Worm (Caenorhabditis elegans): ENCODE data around the gene perm-3.

Gene perm-3

DNA sequence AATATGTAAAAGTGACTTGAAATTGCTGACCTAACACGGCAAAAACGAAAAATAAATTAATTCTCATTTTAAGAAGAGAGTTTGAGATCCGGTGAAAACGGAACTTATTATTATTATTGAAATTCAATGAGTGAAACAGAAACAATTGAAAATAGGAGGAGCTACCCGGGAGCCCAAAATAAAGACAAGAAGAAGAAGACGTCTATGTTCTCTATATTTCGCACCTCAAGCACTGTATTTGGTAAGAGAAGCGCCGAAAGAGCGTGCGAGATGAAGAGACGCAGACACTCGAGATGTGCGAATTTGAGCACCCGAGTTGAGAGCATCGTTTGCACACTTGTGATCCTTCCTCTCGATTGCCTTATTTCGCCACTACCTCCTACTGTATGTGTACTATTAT lies 21.1 kb upstream of the perm-3 start, which contains the start of gene spp-7:
spp-7 (minus strand) TSS at position 101 of the 400 bp plus-strand sequence.
- no peak for TF ChIP-seq lin-39 (tag; optimal IDR thresholded peaks at IDR 0.05)
- no peak for TF ChIP-seq ceh-28 (tag; optimal IDR thresholded peaks at IDR 0.05)
- TF ChIP-seq elt-3 (tag; optimal IDR thresholded peaks at IDR 0.05) = no peak

DNA sequence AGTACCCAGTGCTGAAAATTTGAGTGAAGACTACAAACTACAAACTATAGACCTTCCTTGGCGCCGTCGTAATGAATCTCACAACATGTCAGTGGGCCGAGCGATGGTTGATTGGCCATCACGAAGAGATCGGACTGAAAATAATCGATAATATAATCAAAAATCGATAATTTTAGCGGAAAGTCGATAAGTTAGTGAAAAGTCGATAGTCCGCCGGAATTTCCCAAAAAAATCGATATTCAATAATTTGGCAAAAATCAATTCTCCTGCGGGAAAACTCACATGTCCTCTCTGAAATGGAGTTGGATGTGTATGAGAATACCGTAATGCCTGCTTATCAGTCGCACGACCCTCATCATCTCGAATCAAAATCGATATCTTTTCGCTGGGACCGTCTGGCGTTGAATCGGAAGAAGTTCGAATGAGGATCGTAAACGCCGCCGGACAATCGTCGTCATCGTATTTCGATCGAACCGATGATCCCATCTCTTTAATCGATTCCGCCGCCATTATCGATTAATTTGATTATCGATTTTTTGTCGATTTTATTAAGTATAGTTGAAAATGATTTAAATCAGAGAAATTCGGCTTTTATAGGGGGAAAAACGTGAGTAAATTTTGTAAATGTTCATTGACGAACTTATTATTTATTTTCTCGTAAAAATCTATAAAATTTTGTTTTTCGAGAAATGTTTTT lies 17.2 kb upstream of the perm-3 start, which contains the start of gene ZK616.8:
ZK616.8 (minus strand) TSS at position 553 of the 697 bp plus-strand sequence.
- TF ChIP-seq pha-4 (tag; optimal IDR thresholded peaks at IDR 0.05) = no peak
- TF ChIP-seq nhr-237 (tag; optimal IDR thresholded peaks at IDR 0.05) = no peak
- peak; percentile 61 for TF ChIP-seq ceh-28 (tag; optimal IDR thresholded peaks at IDR 0.05)
- no peak for TF ChIP-seq skn-1 (tag; optimal IDR thresholded peaks at IDR 0.05)
- no peak for TF ChIP-seq elt-2 (tag; optimal IDR thresholded peaks at IDR 0.05)
- TF ChIP-seq fkh-2 (tag; optimal IDR thresholded peaks at IDR 0.05) = no peak

DNA sequence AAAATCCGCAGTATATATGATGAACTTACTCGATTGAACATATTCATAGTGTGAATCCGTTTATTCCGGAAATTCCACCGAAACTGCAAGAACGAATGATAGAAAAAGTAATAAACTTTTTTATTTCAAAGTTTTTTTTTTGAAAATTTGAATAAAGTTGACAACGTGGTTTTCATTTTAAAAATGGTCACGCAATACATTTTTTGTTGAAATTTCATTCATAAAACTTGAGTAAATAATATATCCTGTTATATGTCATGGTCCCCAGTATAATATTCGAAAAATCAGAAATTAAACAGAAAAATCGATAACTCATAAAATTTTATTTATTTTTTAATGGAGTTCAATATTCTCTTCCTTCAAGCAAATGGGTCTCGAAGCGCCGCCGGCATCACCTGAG lies 16.5 kb upstream of the perm-3 start, which contains the start of gene ZK616.65:
ZK616.65 (minus strand) TSS at position 101 of the 400 bp plus-strand sequence.
- no peak for TF ChIP-seq nhr-11 (tag; optimal IDR thresholded peaks at IDR 0.05)
- TF ChIP-seq tbx-2 (tag; optimal IDR thresholded peaks at IDR 0.05) = no peak
- no peak for TF ChIP-seq nhr-12 (tag; optimal IDR thresholded peaks at IDR 0.05)
- no peak for TF ChIP-seq nhr-23 (tag; optimal IDR thresholded peaks at IDR 0.05)
- no peak for TF ChIP-seq elt-3 (tag; optimal IDR thresholded peaks at IDR 0.05)
- TF ChIP-seq ztf-4 (tag; optimal IDR thresholded peaks at IDR 0.05) = no peak
- TF ChIP-seq elt-1 (tag; optimal IDR thresholded peaks at IDR 0.05) = no peak
- no peak for TF ChIP-seq nhr-77 (tag; optimal IDR thresholded peaks at IDR 0.05)
- TF ChIP-seq lin-15B (tag; optimal IDR thresholded peaks at IDR 0.05) = no peak
- no peak for TF ChIP-seq skn-1 (tag; optimal IDR thresholded peaks at IDR 0.05)
- no peak for TF ChIP-seq snpc-4 (tag; optimal IDR thresholded peaks at IDR 0.05)
- no peak for TF ChIP-seq fkh-10 (GFP tag; optimal IDR thresholded peaks at IDR 0.05)
- TF ChIP-seq ceh-82 (tag; optimal IDR thresholded peaks at IDR 0.05) = no peak
- TF ChIP-seq daf-12 (tag; optimal IDR thresholded peaks at IDR 0.05) = no peak

ce11 chrIV:5409112-5409511 lies 14.5 kb upstream of the perm-3 start:
- TF ChIP-seq nhr-12 (tag; optimal IDR thresholded peaks at IDR 0.05) (no peak), nfya-1 (tag; optimal IDR thresholded peaks at IDR 0.05; ENCODE audit: insufficient read depth) (no peak), daf-12 (tag; optimal IDR thresholded peaks at IDR 0.05) (no peak), nhr-43 (tag; optimal IDR thresholded peaks at IDR 0.05; ENCODE audit: poor library complexity, severe bottlenecking) (no peak), R02D3.7 (tag; optimal IDR thresholded peaks at IDR 0.05) (no peak)

DNA sequence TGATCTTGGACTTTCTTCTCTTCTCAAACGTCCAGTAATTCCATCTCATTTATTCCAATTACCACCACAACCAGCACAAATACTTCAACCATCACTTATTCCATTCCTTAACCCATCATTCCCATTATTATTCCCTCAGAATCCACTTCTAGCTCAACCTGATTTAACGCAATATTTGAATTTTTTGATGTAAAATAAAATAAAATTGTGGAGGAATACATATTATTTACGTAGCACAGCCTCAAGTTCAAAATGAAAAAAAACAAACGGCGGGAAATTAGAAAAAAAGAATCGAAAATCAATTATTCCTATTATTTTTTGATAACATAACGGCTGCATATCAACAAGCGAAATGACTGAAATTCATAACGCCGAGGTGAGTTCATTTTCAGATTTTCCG lies 10.7 kb upstream of the perm-3 start, which contains the start of gene ZK616.61:
ZK616.61 (plus strand) TSS at position 301 of the 400 bp plus-strand sequence.
- TF ChIP-seq fkh-10 (GFP tag; optimal IDR thresholded peaks at IDR 0.05) = no peak
- TF ChIP-seq elt-1 (tag; optimal IDR thresholded peaks at IDR 0.05) = no peak
- no peak for TF ChIP-seq ztf-11 (tag; optimal IDR thresholded peaks at IDR 0.05)
- no peak for TF ChIP-seq daf-12 (tag; optimal IDR thresholded peaks at IDR 0.05)
- TF ChIP-seq nhr-77 (tag; optimal IDR thresholded peaks at IDR 0.05) = no peak
- TF ChIP-seq mml-1 (tag; optimal IDR thresholded peaks at IDR 0.05) = no peak
- no peak for TF ChIP-seq unc-62 (GFP tag; optimal IDR thresholded peaks at IDR 0.05)
- no peak for TF ChIP-seq ceh-16 (tag; optimal IDR thresholded peaks at IDR 0.05)
- TF ChIP-seq nhr-67 (tag; optimal IDR thresholded peaks at IDR 0.05) = no peak
- no peak for TF ChIP-seq sea-2 (GFP tag; optimal IDR thresholded peaks at IDR 0.05)
- no peak for TF ChIP-seq jun-1 (tag; optimal IDR thresholded peaks at IDR 0.05)
- no peak for TF ChIP-seq fkh-2 (tag; optimal IDR thresholded peaks at IDR 0.05)
- TF ChIP-seq skn-1 (tag; optimal IDR thresholded peaks at IDR 0.05) = no peak
- no peak for TF ChIP-seq nfya-1 (tag; optimal IDR thresholded peaks at IDR 0.05; ENCODE audit: insufficient read depth)
- TF ChIP-seq pqm-1 (tag; optimal IDR thresholded peaks at IDR 0.05) = no peak
- TF ChIP-seq ceh-28 (tag; optimal IDR thresholded peaks at IDR 0.05) = no peak
- TF ChIP-seq R02D3.7 (tag; optimal IDR thresholded peaks at IDR 0.05) = no peak

- TF ChIP-seq nhr-77 (tag; optimal IDR thresholded peaks at IDR 0.05) = no peak
- no peak for TF ChIP-seq skn-1 (tag; optimal IDR thresholded peaks at IDR 0.05)
- no peak for TF ChIP-seq lsy-12 (tag; optimal IDR thresholded peaks at IDR 0.05)
- TF ChIP-seq nhr-28 (tag; optimal IDR thresholded peaks at IDR 0.05) = no peak
- no peak for TF ChIP-seq tbx-2 (tag; optimal IDR thresholded peaks at IDR 0.05)
- no peak for TF ChIP-seq hmg-11 (tag; optimal IDR thresholded peaks at IDR 0.05)
Measured at ce11 chrIV:5400609-5401008, 6.0 kb upstream of the perm-3 start, which contains the start of gene ZK616.1. Gene ZK616.1 (plus strand): TSS chrIV:5400909.

All from whole organism, L3 larva.